Worm (Caenorhabditis elegans) whole organism, mixed stage, embryonic: ENCODE data around the gene ida-1.

Experiments used
- elt-3 ChIP-seq: fragments of 150-350 bp; optimal IDR thresholded peaks from 2 replicates; lab custom pipeline; 2014; ENCODE audit warnings: missing biosample characterization, missing genetic modification characterization
- flh-1 ChIP-seq: fragments of 200-800 bp; sonication (Bioruptor generic); optimal IDR thresholded peaks from 2 replicates; lab custom pipeline; 2018; ENCODE audit warnings: mild to moderate bottlenecking, missing genetic modification characterization, moderate library complexity, missing compliant biosample characterization
- lin-13 ChIP-seq: fragments of 150-350 bp; optimal IDR thresholded peaks from 2 replicates; lab custom pipeline; 2014; ENCODE audit warnings: missing biosample characterization, missing genetic modification characterization
- nhr-12 ChIP-seq: fragments of 150-350 bp; optimal IDR thresholded peaks from 2 replicates; lab custom pipeline; 2014; ENCODE audit warnings: missing biosample characterization, missing genetic modification characterization
- pha-4 ChIP-seq: fragments of 150-350 bp; optimal IDR thresholded peaks from 2 replicates; lab custom pipeline; 2018; ENCODE audit warnings: missing biosample characterization, missing genetic modification reagents, missing genetic modification characterization
- sem-2 ChIP-seq: fragments of 200-800 bp; sonication (Bioruptor generic); optimal IDR thresholded peaks from 2 replicates; lab custom pipeline; 2018; ENCODE audit warnings: mild to moderate bottlenecking, missing genetic modification characterization, missing compliant biosample characterization
- unc-39 ChIP-seq: fragments of 150-350 bp; optimal IDR thresholded peaks from 2 replicates; lab custom pipeline; 2014; ENCODE audit warnings: missing biosample characterization, missing genetic modification characterization

ce11 chrIII:5761886-5762285, 6.5 kb downstream of the ida-1 start:
- TF ChIP-seq nhr-12 (no peak), elt-3 (tag; lab: Kevin White, UChicago) (no peak), unc-39 (no peak), pha-4 (tag; lab: Kevin White, UChicago) (no peak), sem-2 (GFP tag; lab: Kevin White, UChicago) (no peak), lin-13 (tag; lab: Kevin White, UChicago) (no peak), flh-1 (no peak)
